Worm (Caenorhabditis elegans) whole organism, late embryonic: Measurements from ENCODE around the gene sru-35.

Experiments
- hlh-30 ChIP-seq: sonication (generic microtip); optimal IDR thresholded peaks from 2 replicates; lab custom pipeline; 2017; ENCODE audit warnings: antibody characterized with exemption, missing genetic modification characterization, missing compliant biosample characterization; ENCODE audit not compliant: insufficient read depth
- lin-11 ChIP-seq: fragments of 200-800 bp; sonication (Bioruptor generic); optimal IDR thresholded peaks from 2 replicates; lab custom pipeline; 2018; ENCODE audit warnings: mild to moderate bottlenecking, missing genetic modification characterization, missing compliant biosample characterization
- nhr-11 ChIP-seq: fragments of 150-350 bp; optimal IDR thresholded peaks from 2 replicates; lab custom pipeline; 2014; ENCODE audit warnings: missing biosample characterization, missing genetic modification characterization
- pha-4 ChIP-seq: fragments of 150-350 bp; optimal IDR thresholded peaks from 2 replicates; lab custom pipeline; 2018; ENCODE audit warnings: missing biosample characterization, missing genetic modification reagents, missing genetic modification characterization
- rnt-1 ChIP-seq: sonication (generic microtip); optimal IDR thresholded peaks from 2 replicates; lab custom pipeline; 2016; ENCODE audit warnings: missing genetic modification characterization, missing compliant biosample characterization

- TF ChIP-seq rnt-1 = no peak
- no peak for TF ChIP-seq pha-4 (tag; lab: Kevin White, UChicago)
- no peak for TF ChIP-seq nhr-11 (tag; lab: Kevin White, UChicago)
- TF ChIP-seq lin-11 (tag; lab: Kevin White, UChicago) = no peak
- TF ChIP-seq hlh-30 (tag; lab: Kevin White, UChicago) = no peak
Observed at ce11 chrIV:8825997-8826605, 36.1 kb upstream of the sru-35 start.
